Fruit fly (Drosophila melanogaster) whole organism, embryonic: ENCODE results near the gene robl62A.

ENCODE experiments used
- Ada2b ChIP-seq: fragments of 200-800 bp; sonication (Bioruptor generic); IDR thresholded peaks from 2 replicates; pipeline ENCODE4 v1.3.6; 2022; ENCODE audit warnings: missing biosample characterization, missing genetic modification characterization
- Aef1 ChIP-seq: fragments of 200-800 bp; sonication (Bioruptor generic); IDR thresholded peaks from 3 replicates; pipeline ENCODE4 v1.3.6; 2022; ENCODE audit warnings: missing biosample characterization, missing genetic modification characterization
- Awh ChIP-seq: fragments of 200-800 bp; sonication (Bioruptor generic); IDR thresholded peaks from 2 replicates; pipeline ENCODE4, ENCODE4 v1.3.6; 2022; ENCODE audit warnings: missing biosample characterization, missing genetic modification characterization
- B-H2 ChIP-seq: fragments of 200-800 bp; sonication (Bioruptor generic); optimal IDR thresholded peaks from 2 replicates; lab custom pipeline; 2018; ENCODE audit warnings: missing biosample characterization, mild to moderate bottlenecking, missing genetic modification characterization
- Bgb ChIP-seq: fragments of 200-800 bp; sonication (Bioruptor generic); IDR thresholded peaks from 2 replicates; pipeline ENCODE4 v1.3.6; 2022; ENCODE audit warnings: missing biosample characterization, missing genetic modification characterization; ENCODE audit not compliant: partially characterized antibody
- CG10321 ChIP-seq: fragments of 200-800 bp; sonication (Bioruptor generic); IDR thresholded peaks from 2 replicates; pipeline ENCODE4 v1.3.6; 2022; ENCODE audit warnings: missing biosample characterization, missing genetic modification characterization
- CG12299 ChIP-seq: fragments of 200-800 bp; sonication (Bioruptor generic); optimal IDR thresholded peaks from 2 replicates; lab custom pipeline; 2018; ENCODE audit warnings: missing biosample characterization, mild to moderate bottlenecking, missing genetic modification characterization
- CG13775 ChIP-seq: fragments of 200-800 bp; sonication (Bioruptor generic); optimal IDR thresholded peaks from 3 replicates; lab custom pipeline; 2017; ENCODE audit warnings: missing biosample characterization, mild to moderate bottlenecking, missing genetic modification characterization
- CG14710 ChIP-seq: fragments of 200-800 bp; sonication (Bioruptor generic); optimal IDR thresholded peaks from 3 replicates; lab custom pipeline; 2019; ENCODE audit warnings: missing biosample characterization, mild to moderate bottlenecking, missing genetic modification characterization, moderate library complexity
- CG1603 ChIP-seq: fragments of 200-800 bp; sonication (Bioruptor generic); optimal IDR thresholded peaks from 2 replicates; lab custom pipeline; 2019; ENCODE audit warnings: missing biosample characterization, mild to moderate bottlenecking, missing genetic modification characterization, moderate library complexity
- CG18011 ChIP-seq: fragments of 200-800 bp; sonication (Bioruptor generic); optimal IDR thresholded peaks from 2 replicates; lab custom pipeline; 2017; ENCODE audit warnings: missing biosample characterization, missing genetic modification characterization, mild to moderate bottlenecking, moderate library complexity, missing genotype
- CG18476 ChIP-seq: fragments of 200-800 bp; sonication (Bioruptor generic); optimal IDR thresholded peaks from 2 replicates; lab custom pipeline; 2016; ENCODE audit warnings: missing biosample characterization, mild to moderate bottlenecking, missing genetic modification characterization
- CG31224 ChIP-seq: fragments of 200-800 bp; sonication (Bioruptor generic); IDR thresholded peaks from 2 replicates; pipeline ENCODE4 v1.3.6; 2022; ENCODE audit warnings: missing biosample characterization, missing genetic modification characterization
- CG3847 ChIP-seq: fragments of 200-800 bp; sonication (Bioruptor generic); IDR thresholded peaks from 2 replicates; pipeline ENCODE4 v1.3.6; 2022; ENCODE audit warnings: missing biosample characterization, missing genetic modification characterization
- CG42726 ChIP-seq: fragments of 200-800 bp; sonication (Bioruptor generic); IDR thresholded peaks from 2 replicates; pipeline ENCODE4 v1.3.6; 2022; ENCODE audit warnings: missing biosample characterization, missing genetic modification characterization; ENCODE audit not compliant: partially characterized antibody
- CG4282 ChIP-seq: fragments of 200-800 bp; sonication (Bioruptor generic); optimal IDR thresholded peaks from 2 replicates; lab custom pipeline; 2016; ENCODE audit warnings: missing biosample characterization, missing genetic modification characterization
- CG4617 ChIP-seq: fragments of 200-800 bp; sonication (Bioruptor generic); optimal IDR thresholded peaks from 3 replicates; lab custom pipeline; 2016; ENCODE audit warnings: missing biosample characterization, missing genetic modification characterization, borderline replicate concordance
- CG6175 ChIP-seq: fragments of 200-800 bp; sonication (Bioruptor generic); IDR thresholded peaks from 3 replicates; pipeline ENCODE4 v1.3.6; 2022; ENCODE audit warnings: missing biosample characterization, missing genetic modification characterization
- CG7271 ChIP-seq: fragments of 200-800 bp; sonication (Bioruptor generic); optimal IDR thresholded peaks from 2 replicates; lab custom pipeline; 2018; ENCODE audit warnings: missing biosample characterization, mild to moderate bottlenecking, missing genetic modification characterization, moderate library complexity
- CG8765 ChIP-seq: fragments of 200-800 bp; sonication (Bioruptor generic); IDR thresholded peaks from 2 replicates; pipeline ENCODE4 v1.3.6; 2022; ENCODE audit warnings: missing biosample characterization, missing genetic modification characterization
- CG9932 ChIP-seq: fragments of 200-800 bp; sonication (Bioruptor generic); IDR thresholded peaks from 2 replicates; pipeline ENCODE4 v1.3.6; 2022; ENCODE audit warnings: missing biosample characterization, missing genetic modification characterization
- Dfd ChIP-seq, 2 experiments: fragments of >200 bp; optimal IDR thresholded peaks; 2 replicates each; lab custom pipeline; 2017; ENCODE audit warnings: missing biosample characterization in 2 of 2, missing genetic modification characterization in 2 of 2
- Dip2 ChIP-seq: fragments of 200-800 bp; sonication (Bioruptor generic); IDR thresholded peaks from 2 replicates; pipeline ENCODE4 v1.3.6; 2022; ENCODE audit warnings: missing biosample characterization, missing genetic modification characterization
- Doc3 ChIP-seq: fragments of 200-800 bp; sonication (Bioruptor generic); IDR thresholded peaks from 3 replicates; pipeline ENCODE4 v1.3.6; 2022; ENCODE audit warnings: missing biosample characterization, missing genetic modification characterization; ENCODE audit not compliant: partially characterized antibody
- ERR ChIP-seq: fragments of 200-800 bp; sonication (Bioruptor generic); optimal IDR thresholded peaks from 2 replicates; lab custom pipeline; 2016; ENCODE audit warnings: missing biosample characterization, missing genetic modification characterization
- H15 ChIP-seq: fragments of 200-800 bp; sonication (Bioruptor generic); IDR thresholded peaks from 3 replicates; pipeline ENCODE4 v1.3.6; 2022; ENCODE audit warnings: missing biosample characterization, missing genetic modification characterization
- Max ChIP-seq: fragments of 200-800 bp; sonication (Bioruptor generic); optimal IDR thresholded peaks from 2 replicates; lab custom pipeline; 2016; ENCODE audit warnings: missing biosample characterization, mild to moderate bottlenecking, missing genetic modification characterization
- Med ChIP-seq: fragments of 200-800 bp; sonication (Bioruptor generic); peaks from one replicate; lab custom pipeline; 2016; ENCODE audit warnings: missing biosample characterization, missing genetic modification characterization, mild to moderate bottlenecking, inconsistent platforms, moderate library complexity
- Myb ChIP-seq: fragments of 200-800 bp; sonication (Bioruptor generic); optimal IDR thresholded peaks from 2 replicates; lab custom pipeline; 2016; ENCODE audit warnings: missing biosample characterization, missing genetic modification characterization
- Rfx ChIP-seq: fragments of 200-800 bp; sonication (Bioruptor generic); IDR thresholded peaks from 2 replicates; pipeline ENCODE4 v1.3.6; 2022; ENCODE audit warnings: missing biosample characterization, missing genetic modification characterization
- Rx ChIP-seq: fragments of 200-800 bp; sonication (Bioruptor generic); IDR thresholded peaks from 2 replicates; pipeline ENCODE4 v1.3.6; 2022; ENCODE audit warnings: missing biosample characterization, missing genetic modification characterization
- Xrp1 ChIP-seq: fragments of 200-800 bp; sonication (Bioruptor generic); IDR thresholded peaks from 2 replicates; pipeline ENCODE4 v1.3.6; 2022; ENCODE audit warnings: missing biosample characterization, missing genetic modification characterization
- ase ChIP-seq: fragments of 200-800 bp; sonication (Bioruptor generic); IDR thresholded peaks from 3 replicates; pipeline ENCODE4 v1.3.6; 2022; ENCODE audit warnings: missing biosample characterization, missing genetic modification characterization
- cad ChIP-seq: fragments of >200 bp; optimal IDR thresholded peaks from 2 replicates; lab custom pipeline; 2017; ENCODE audit warnings: missing biosample characterization, missing genetic modification characterization
- caup ChIP-seq: fragments of 200-800 bp; sonication (Bioruptor generic); optimal IDR thresholded peaks from 3 replicates; lab custom pipeline; 2017; ENCODE audit warnings: missing biosample characterization, mild to moderate bottlenecking, missing genetic modification characterization, moderate library complexity; ENCODE audit not compliant: severe bottlenecking
- cwo ChIP-seq: fragments of 200-800 bp; sonication (Bioruptor generic); optimal IDR thresholded peaks from 3 replicates; lab custom pipeline; 2017; ENCODE audit warnings: missing biosample characterization, missing genetic modification characterization, mild to moderate bottlenecking, moderate library complexity, missing genetic modification reagents
- dimm ChIP-seq: fragments of 200-800 bp; sonication (Bioruptor generic); IDR thresholded peaks from 2 replicates; pipeline ENCODE4 v1.3.6; 2022; ENCODE audit warnings: missing biosample characterization, missing genetic modification characterization
- dmrt99B ChIP-seq: fragments of 200-800 bp; sonication (Bioruptor generic); optimal IDR thresholded peaks from 2 replicates; lab custom pipeline; 2018; ENCODE audit warnings: missing biosample characterization, mild to moderate bottlenecking, missing genetic modification characterization, moderate library complexity
- fd102C ChIP-seq: fragments of 200-800 bp; sonication (Bioruptor generic); optimal IDR thresholded peaks from 2 replicates; lab custom pipeline; 2018; ENCODE audit warnings: missing biosample characterization, mild to moderate bottlenecking, missing genetic modification characterization, moderate library complexity
- jing ChIP-seq: fragments of 200-800 bp; sonication (Bioruptor generic); optimal IDR thresholded peaks from 2 replicates; lab custom pipeline; 2018; ENCODE audit warnings: missing biosample characterization, mild to moderate bottlenecking, missing genetic modification characterization
- klu ChIP-seq: fragments of 200-800 bp; sonication (Bioruptor generic); IDR thresholded peaks from 2 replicates; pipeline ENCODE4 v1.3.6; 2022; ENCODE audit warnings: missing biosample characterization, missing genetic modification characterization
- lola ChIP-seq, 3 experiments: fragments of >200 bp in 2 of 3; fragments of 200-800 bp in 1 of 3; sonication (Bioruptor generic) in 1 of 3; optimal IDR thresholded peaks; 2 replicates each; lab custom pipeline; 2017 to 2019; ENCODE audit warnings: missing biosample characterization in 3 of 3, missing genetic modification characterization in 3 of 3, mild to moderate bottlenecking in 1 of 3, moderate library complexity in 1 of 3
- otp ChIP-seq: fragments of 200-800 bp; sonication (Bioruptor generic); IDR thresholded peaks from 3 replicates; pipeline ENCODE4, ENCODE4 v1.3.6; 2022; ENCODE audit warnings: missing biosample characterization, missing genetic modification characterization
- pan ChIP-seq, 4 experiments: fragments of >200 bp in 3 of 4; fragments of 200-800 bp in 1 of 4; sonication (Bioruptor generic) in 1 of 4; optimal IDR thresholded peaks in 3 of 4; IDR thresholded peaks in 1 of 4; 2 replicates each; pipeline versions ENCODE4 v1.3.6 to Lab custom; 2017 to 2022; ENCODE audit warnings: missing biosample characterization in 2 of 4, missing genetic modification characterization in 2 of 4, mixed read lengths in 1 of 4
- peb ChIP-seq: fragments of 200-800 bp; sonication (Bioruptor generic); IDR thresholded peaks from 2 replicates; pipeline ENCODE4 v1.3.6; 2022; ENCODE audit warnings: missing biosample characterization, missing genetic modification characterization
- slbo ChIP-seq: fragments of 200-800 bp; sonication (Bioruptor generic); IDR thresholded peaks from 2 replicates; pipeline ENCODE4 v1.3.6; 2022; ENCODE audit warnings: missing biosample characterization, missing genetic modification characterization
- slp2 ChIP-seq: fragments of 200-800 bp; sonication (Bioruptor generic); optimal IDR thresholded peaks from 2 replicates; lab custom pipeline; 2016; ENCODE audit warnings: missing biosample characterization, missing genetic modification characterization
- vvl ChIP-seq: fragments of 200-800 bp; sonication (Bioruptor generic); IDR thresholded peaks from 2 replicates; pipeline ENCODE4 v1.3.6; 2022; ENCODE audit warnings: missing biosample characterization, missing genetic modification characterization
- zen2 ChIP-seq: fragments of 200-800 bp; sonication (Bioruptor generic); IDR thresholded peaks from 3 replicates; pipeline ENCODE4 v1.3.6; 2022; ENCODE audit warnings: missing biosample characterization, missing genetic modification characterization; ENCODE audit not compliant: partially characterized antibody
- zfh2 ChIP-seq: fragments of 200-800 bp; sonication (Bioruptor generic); optimal IDR thresholded peaks from 2 replicates; lab custom pipeline; 2016; ENCODE audit warnings: missing biosample characterization, missing genetic modification characterization

robl62A gene

DNA sequence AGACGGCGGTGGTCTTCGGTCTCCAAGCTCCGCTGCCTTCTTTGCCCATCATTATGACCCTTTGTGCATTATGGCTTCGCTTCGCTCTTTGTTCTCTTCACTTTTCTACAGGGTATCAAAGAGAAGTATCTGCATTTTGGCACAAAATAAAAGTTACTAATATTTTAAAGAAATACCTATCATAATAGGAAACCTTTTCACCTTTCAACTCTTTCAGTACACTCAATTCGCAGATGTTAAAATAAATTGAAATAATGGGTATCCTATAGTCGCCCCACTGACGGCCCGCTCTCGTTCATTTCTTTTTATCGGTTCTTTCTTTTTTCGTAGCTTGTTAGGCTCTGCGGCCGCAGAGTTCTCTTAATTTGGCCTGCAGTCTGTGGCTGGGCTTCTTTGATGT, 34.5 kb upstream of the robl62A start (continued):
- peak in 1 of 2 experiments; percentile 58 for TF ChIP-seq pan (optimal IDR thresholded peaks at IDR 0.05; lab: Kevin White, UChicago)
- TF ChIP-seq pan (GFP tag; optimal IDR thresholded peaks at IDR 0.05 in 1 of 2, IDR thresholded peaks at IDR 0.05 in 1 of 2): peak; percentile 64 to 76
- peak; percentile 82 for TF ChIP-seq CG18476
- TF ChIP-seq Rx: peak; percentile 72
- TF ChIP-seq cwo: no peak
- peak; percentile 78 for TF ChIP-seq CG13775
- peak; percentile 74 for TF ChIP-seq slp2
- no peak for TF ChIP-seq CG31224 (GFP tag; lab: Robert Waterston, UW)
- peak; percentile 93 for TF ChIP-seq Med (GFP tag; lab: Kevin White, UChicago)
- TF ChIP-seq otp (GFP tag; lab: Robert Waterston, UW): peak; percentile 96
- TF ChIP-seq fd102C (GFP tag; lab: Kevin White, UChicago): peak; percentile 55
- TF ChIP-seq CG4617 (GFP tag; lab: Kevin White, UChicago): peak; percentile 46
- no peak for TF ChIP-seq zen2
- TF ChIP-seq Ada2b (GFP tag; lab: Robert Waterston, UW): peak; percentile 59; the same call in 1 of the 2 replicates
- peak; percentile 20 for TF ChIP-seq Myb (GFP tag; lab: Kevin White, UChicago)
- TF ChIP-seq klu (GFP tag; lab: Robert Waterston, UW): 0 out of 2 replicates have a peak, but pooled peaks have one; percentile 46
- TF ChIP-seq Max: peak; percentile 73
- TF ChIP-seq B-H2 (GFP tag; lab: Kevin White, UChicago): no peak
- TF ChIP-seq jing (GFP tag; lab: Kevin White, UChicago): peak; percentile 76
- TF ChIP-seq caup: peak; percentile 22
- TF ChIP-seq Awh (GFP tag; lab: Robert Waterston, UW): peak; percentile 87
- TF ChIP-seq H15 (GFP tag; lab: Robert Waterston, UW): peak; percentile 92
- no peak for TF ChIP-seq zfh2 (GFP tag; lab: Kevin White, UChicago)
- peak; percentile 98 for TF ChIP-seq Xrp1
- no peak for TF ChIP-seq CG4282 (GFP tag; lab: Kevin White, UChicago)
- TF ChIP-seq CG42726 (GFP tag; lab: Robert Waterston, UW): no peak
- peak; percentile 52 for TF ChIP-seq Rfx (GFP tag; lab: Robert Waterston, UW)
- TF ChIP-seq ase (GFP tag; lab: Robert Waterston, UW): peak; percentile 74; the same call in 2 of the 3 replicates
- no peak for TF ChIP-seq CG9932 (GFP tag; lab: Robert Waterston, UW)
- TF ChIP-seq CG8765 (GFP tag; lab: Robert Waterston, UW): peak; percentile 90
- TF ChIP-seq lola (GFP tag; optimal IDR thresholded peaks at IDR 0.05; lab: Kevin White, UChicago): peak in 1 of 3 experiments; percentile 97
- TF ChIP-seq CG18011 (GFP tag; lab: Kevin White, UChicago): no peak
- TF ChIP-seq slbo (GFP tag; lab: Robert Waterston, UW): peak; percentile 23; the same call in 1 of the 2 replicates
- TF ChIP-seq dmrt99B (tag; lab: Kevin White, UChicago): peak; percentile 81
- 0 out of 2 replicates have a peak, but pooled peaks have one; percentile 7 for TF ChIP-seq Bgb (GFP tag; lab: Robert Waterston, UW)
- peak; percentile 93 for TF ChIP-seq CG14710 (tag; lab: Kevin White, UChicago)
- TF ChIP-seq Doc3 (GFP tag; lab: Robert Waterston, UW): no peak
- TF ChIP-seq CG6175 (GFP tag; lab: Robert Waterston, UW): no peak
- peak; percentile 28; the same call in 1 of the 3 replicates for TF ChIP-seq Aef1 (GFP tag; lab: Robert Waterston, UW)
- no peak for TF ChIP-seq Dip2 (GFP tag; lab: Robert Waterston, UW)
- peak; percentile 79 for TF ChIP-seq peb (GFP tag; lab: Robert Waterston, UW)
- TF ChIP-seq CG10321 (GFP tag; lab: Robert Waterston, UW): no peak
- peak; percentile 21 for TF ChIP-seq ERR
- peak; percentile 78 for TF ChIP-seq dimm (GFP tag; lab: Robert Waterston, UW)
- TF ChIP-seq CG3847 (GFP tag; lab: Robert Waterston, UW): peak; percentile 46
- no peak for TF ChIP-seq Dfd (GFP tag; optimal IDR thresholded peaks at IDR 0.05; lab: Kevin White, UChicago)
- TF ChIP-seq CG12299 (tag; lab: Kevin White, UChicago): peak; percentile 81
- TF ChIP-seq cad (GFP tag; lab: Kevin White, UChicago): no peak
- TF ChIP-seq vvl (GFP tag; lab: Robert Waterston, UW): peak; percentile 96
- TF ChIP-seq CG1603: peak; percentile 78
- peak; percentile 79 for TF ChIP-seq CG7271
